Fruit fly (Drosophila melanogaster): ENCODE data around the gene Sap-r.

Sap-r gene

dm6 chr3R:30859901-30860560, 28.8 kb downstream of the Sap-r start (continued):
- TF ChIP-seq gcm (GFP tag; optimal IDR thresholded peaks at IDR 0.05) (no peak), CG2875 (GFP tag; optimal IDR thresholded peaks at IDR 0.05) (no peak), Hmr (GFP tag; optimal IDR thresholded peaks at IDR 0.05) (peak; percentile 34), CG8388 (GFP tag; optimal IDR thresholded peaks at IDR 0.05) (peak; percentile 12), CG1832 (GFP tag; optimal IDR thresholded peaks at IDR 0.05) (peak; percentile 20), ttk (GFP tag; IDR thresholded peaks at IDR 0.05) (no peak), D19B (GFP tag; optimal IDR thresholded peaks at IDR 0.05) (no peak), CG8924 (tag; optimal IDR thresholded peaks at IDR 0.05) (no peak), nerfin-2 (GFP tag; IDR thresholded peaks at IDR 0.05; ENCODE audit: partially characterized antibody) (no peak), hb (GFP tag; IDR thresholded peaks at IDR 0.05; ENCODE audit: partially characterized antibody) (no peak), ro (GFP tag; IDR thresholded peaks at IDR 0.05) (no peak), CG17802 (tag; optimal IDR thresholded peaks at IDR 0.05) (no peak), Ets65A (GFP tag) (peak; percentile 77), Dbx (GFP tag; IDR thresholded peaks at IDR 0.05) (no peak), Max (GFP tag; optimal IDR thresholded peaks at IDR 0.05) (no peak), CG6813 (GFP tag; optimal IDR thresholded peaks at IDR 0.05) (peak; percentile 17), onecut (GFP tag; IDR thresholded peaks at IDR 0.05) (0 out of 2 replicates have a peak, but pooled peaks have one; percentile 3), Dfd (GFP tag; optimal IDR thresholded peaks at IDR 0.05) (no peak), BtbVII (GFP tag; optimal IDR thresholded peaks at IDR 0.05) (no peak), Dad (GFP tag; optimal IDR thresholded peaks at IDR 0.05) (no peak), CG9437 (GFP tag; optimal IDR thresholded peaks at IDR 0.05) (no peak), Dip3 (GFP tag; optimal IDR thresholded peaks at IDR 0.05) (no peak), CG13296 (GFP tag; optimal IDR thresholded peaks at IDR 0.05) (no peak), CG12219 (GFP tag; optimal IDR thresholded peaks at IDR 0.05) (no peak), CG6689 (GFP tag; IDR thresholded peaks at IDR 0.05) (0 out of 2 replicates have a peak, but pooled peaks have one; percentile 26), CG10267 (tag; optimal IDR thresholded peaks at IDR 0.05) (peak; percentile 25), ara (GFP tag; IDR thresholded peaks at IDR 0.05) (no peak), CG4617 (GFP tag; optimal IDR thresholded peaks at IDR 0.05; ENCODE audit: borderline replicate concordance) (no peak), CG13775 (GFP tag; optimal IDR thresholded peaks at IDR 0.05) (no peak)

- no peak for TF ChIP-seq pita (GFP tag; optimal IDR thresholded peaks at IDR 0.05)
- peak in 1 of 2 experiments; percentile 99 for TF ChIP-seq tll (GFP tag; optimal IDR thresholded peaks at IDR 0.05)
Measured at dm6 chr3R:30856596-30856995, 32.3 kb downstream of the Sap-r start.

dm6 chr3R:30855176-30855575, 33.7 kb downstream of the Sap-r start:
- TF ChIP-seq hkb (optimal IDR thresholded peaks at IDR 0.05) (no peak), hkb (GFP tag; IDR thresholded peaks at IDR 0.05) (no peak), oc (tag; optimal IDR thresholded peaks at IDR 0.05) (peak; percentile 65), tin (GFP tag; optimal IDR thresholded peaks at IDR 0.05) (no peak), CG13894 (tag; optimal IDR thresholded peaks at IDR 0.05) (peak; percentile 12), zen (tag; optimal IDR thresholded peaks at IDR 0.05) (peak; percentile 71), ato (GFP tag; IDR thresholded peaks at IDR 0.05; ENCODE audit: partially characterized antibody) (no peak), Optix (GFP tag; IDR thresholded peaks at IDR 0.05) (0 out of 3 replicates have a peak, but pooled peaks have one; percentile 4), Bdp1 (GFP tag; optimal IDR thresholded peaks at IDR 0.05) (no peak), tll (GFP tag; optimal IDR thresholded peaks at IDR 0.05) (peak in 1 of 2 experiments; percentile 84), pros (GFP tag; optimal IDR thresholded peaks at IDR 0.05) (peak; percentile 66), Doc2 (GFP tag; IDR thresholded peaks at IDR 0.05) (no peak), CG15011 (GFP tag; optimal IDR thresholded peaks at IDR 0.05) (no peak), Nf-YB (GFP tag; optimal IDR thresholded peaks at IDR 0.05) (peak; percentile 40), gfzf (GFP tag; optimal IDR thresholded peaks at IDR 0.05) (no peak), Oaz (GFP tag; IDR thresholded peaks at IDR 0.05) (no peak), CG2116 (GFP tag; optimal IDR thresholded peaks at IDR 0.05) (no peak), insv (GFP tag; optimal IDR thresholded peaks at IDR 0.05) (no peak), slp2 (GFP tag; optimal IDR thresholded peaks at IDR 0.05) (no peak)
